Fruit fly (Drosophila melanogaster) whole organism, wandering third instar larva: ENCODE measurements around the gene CG14453.

Source experiments
- CG32264 ChIP-seq: fragments of 200-800 bp; sonication (Bioruptor generic); optimal IDR thresholded peaks from 2 replicates; lab custom pipeline; 2016; ENCODE audit warnings: missing biosample characterization, missing genetic modification characterization
- CG9705 ChIP-seq: fragments of 200-800 bp; sonication (Bioruptor generic); optimal IDR thresholded peaks from 2 replicates; lab custom pipeline; 2018; ENCODE audit warnings: missing biosample characterization, mild to moderate bottlenecking, missing genetic modification characterization
- CrebA ChIP-seq: fragments of 200-800 bp; sonication (Bioruptor generic); optimal IDR thresholded peaks from 2 replicates; lab custom pipeline; 2016; ENCODE audit warnings: missing biosample characterization, mild to moderate bottlenecking, missing genetic modification characterization, borderline replicate concordance
- Dfd ChIP-seq: fragments of >200 bp; optimal IDR thresholded peaks from 2 replicates; lab custom pipeline; 2017; ENCODE audit warnings: missing biosample characterization, missing genetic modification characterization
- Dif ChIP-seq: fragments of 200-275, 200-300 bp; sonication (Bioruptor generic); optimal IDR thresholded peaks from 2 replicates; lab custom pipeline; 2018; ENCODE audit warnings: missing biosample characterization, missing genetic modification characterization; ENCODE audit not compliant: partially characterized antibody
- GATAd ChIP-seq: sonication (Bioruptor generic); optimal IDR thresholded peaks from 2 replicates; lab custom pipeline; 2016; ENCODE audit warnings: missing biosample characterization, missing genetic modification characterization
- HLH106 ChIP-seq: fragments of 200-800 bp; optimal IDR thresholded peaks from 3 replicates; lab custom pipeline; 2019; ENCODE audit warnings: missing biosample characterization, mild to moderate bottlenecking, missing genetic modification characterization, moderate library complexity
- Hnf4 ChIP-seq: fragments of 200-800 bp; sonication (Bioruptor generic); optimal IDR thresholded peaks from 2 replicates; lab custom pipeline; 2016; ENCODE audit warnings: missing biosample characterization, mild to moderate bottlenecking, missing genetic modification characterization
- Hr78 ChIP-seq: fragments of >200 bp; optimal IDR thresholded peaks from 2 replicates; lab custom pipeline; 2017; ENCODE audit warnings: missing biosample characterization, missing genetic modification characterization
- Hr83 ChIP-seq: fragments of 200-300 bp; sonication (Bioruptor generic); optimal IDR thresholded peaks from 2 replicates; lab custom pipeline; 2016; ENCODE audit warnings: missing biosample characterization, mild to moderate bottlenecking, missing genetic modification characterization, moderate library complexity; ENCODE audit not compliant: poor library complexity, severe bottlenecking
- Myc ChIP-seq: fragments of >200 bp; optimal IDR thresholded peaks from 2 replicates; lab custom pipeline; 2017
- N ChIP-seq: fragments of >200 bp; optimal IDR thresholded peaks from 2 replicates; lab custom pipeline; 2018; ENCODE audit warnings: missing biosample characterization, missing external identifiers, missing genetic modification characterization
- OdsH ChIP-seq: fragments of 200-800 bp; sonication (Bioruptor generic); optimal IDR thresholded peaks from 2 replicates; lab custom pipeline; 2016; ENCODE audit warnings: missing biosample characterization, mild to moderate bottlenecking, missing genetic modification characterization
- Sp1 ChIP-seq: fragments of 200-800 bp; sonication (Bioruptor generic); optimal IDR thresholded peaks from 3 replicates; lab custom pipeline; 2019; ENCODE audit warnings: missing biosample characterization, mild to moderate bottlenecking, missing genetic modification characterization, moderate library complexity
- Vsx2 ChIP-seq: fragments of 200-300, 225-300 bp; sonication (Bioruptor generic); optimal IDR thresholded peaks from 2 replicates; lab custom pipeline; 2018; ENCODE audit warnings: missing biosample characterization, missing genetic modification characterization; ENCODE audit not compliant: partially characterized antibody
- br ChIP-seq: fragments of 200-800 bp; sonication (Bioruptor generic); optimal IDR thresholded peaks from 2 replicates; lab custom pipeline; 2016; ENCODE audit warnings: missing biosample characterization, missing genetic modification characterization
- foxo ChIP-seq, 2 experiments: fragments of 200-800 bp; sonication (Bioruptor generic); optimal IDR thresholded peaks; 2 replicates in 1 of 2; 3 replicates in 1 of 2; lab custom pipeline; 2016 to 2017; ENCODE audit warnings: missing biosample characterization in 2 of 2, missing genetic modification characterization in 2 of 2
- fru ChIP-seq: fragments of 200-800 bp; sonication (Bioruptor generic); optimal IDR thresholded peaks from 3 replicates; lab custom pipeline; 2016; ENCODE audit warnings: missing biosample characterization, mild to moderate bottlenecking, missing genetic modification characterization
- h ChIP-seq: fragments of 200-800 bp; sonication (Bioruptor generic); optimal IDR thresholded peaks from 3 replicates; lab custom pipeline; 2016; ENCODE audit warnings: missing biosample characterization, mild to moderate bottlenecking, missing genetic modification characterization
- jim ChIP-seq: fragments of 175-275, 200-325 bp; sonication (Bioruptor generic); optimal IDR thresholded peaks from 2 replicates; lab custom pipeline; 2016; ENCODE audit warnings: missing biosample characterization, mild to moderate bottlenecking, missing genetic modification characterization
- lola ChIP-seq: fragments of >200 bp; optimal IDR thresholded peaks from 2 replicates; lab custom pipeline; 2017; ENCODE audit warnings: missing biosample characterization, missing genetic modification characterization
- psq ChIP-seq: fragments of 200-800 bp; sonication (Bioruptor generic); optimal IDR thresholded peaks from 3 replicates; lab custom pipeline; 2017; ENCODE audit warnings: missing biosample characterization, mild to moderate bottlenecking, missing genetic modification characterization, moderate library complexity
- rgr ChIP-seq: fragments of 200-800 bp; sonication (Bioruptor generic); optimal IDR thresholded peaks from 3 replicates; lab custom pipeline; 2016; ENCODE audit warnings: missing biosample characterization, mild to moderate bottlenecking, missing genetic modification characterization
- tai ChIP-seq: sonication (Bioruptor generic); optimal IDR thresholded peaks from 2 replicates; lab custom pipeline; 2016; ENCODE audit warnings: missing biosample characterization, missing genetic modification characterization
- woc ChIP-seq: sonication (Bioruptor generic); optimal IDR thresholded peaks from 2 replicates; lab custom pipeline; 2016; ENCODE audit warnings: missing biosample characterization, mild to moderate bottlenecking, missing genetic modification characterization

Gene CG14453

dm6 chr3L:22742121-22742531 lies 48.2 kb downstream of the CG14453 start:
- TF ChIP-seq foxo (GFP tag; optimal IDR thresholded peaks at IDR 0.05; lab: Kevin White, UChicago) (no peak), lola (GFP tag; lab: Kevin White, UChicago) (peak; percentile 2)

dm6 chr3L:22742945-22743582 lies 49.2 kb downstream of the CG14453 start:
- TF ChIP-seq woc (GFP tag; lab: Kevin White, UChicago) (peak; percentile 46), Vsx2 (GFP tag; lab: Kevin White, UChicago) (no peak), Hr83 (GFP tag; lab: Kevin White, UChicago) (no peak), CG9705 (no peak), rgr (GFP tag; lab: Kevin White, UChicago) (peak; percentile 9), Dfd (GFP tag; lab: Kevin White, UChicago) (no peak), CG32264 (GFP tag; lab: Kevin White, UChicago) (no peak), h (GFP tag; lab: Kevin White, UChicago) (peak; percentile 30), GATAd (GFP tag; lab: Kevin White, UChicago) (no peak), HLH106 (no peak), jim (GFP tag; lab: Kevin White, UChicago) (no peak), Hnf4 (GFP tag; lab: Kevin White, UChicago) (no peak), N (GFP tag; lab: Kevin White, UChicago) (no peak), OdsH (GFP tag; lab: Kevin White, UChicago) (no peak), Sp1 (no peak), Myc (lab: Kevin White, UChicago) (no peak), br (GFP tag; lab: Kevin White, UChicago) (no peak), Hr78 (GFP tag; lab: Kevin White, UChicago) (no peak), fru (GFP tag; lab: Kevin White, UChicago) (no peak), tai (GFP tag; lab: Kevin White, UChicago) (no peak), lola (GFP tag; lab: Kevin White, UChicago) (no peak), psq (GFP tag; lab: Kevin White, UChicago) (peak; percentile 7), CrebA (no peak), Dif (GFP tag; lab: Kevin White, UChicago) (no peak)
